Worm (Caenorhabditis elegans) whole organism, young adult: ENCODE results near the gene mrpl-41.
"Not testable (repeated sequence)": the region's sequence is repeated elsewhere in the genome, so short reads cannot be mapped to it uniquely, and the experiment has no call there.

Experiments used
- B0019.2 ChIP-seq: fragments of 200-800 bp; sonication (Bioruptor generic); conservative IDR thresholded peaks from 2 replicates; pipeline ENCODE4 v1.3.6; 2022; ENCODE audit warnings: missing genetic modification reagents, missing genetic modification characterization, missing compliant biosample characterization
- B0261.1 ChIP-seq: sonication (generic microtip); optimal IDR thresholded peaks from 2 replicates; lab custom pipeline; 2016; ENCODE audit warnings: mild to moderate bottlenecking, missing genetic modification characterization, moderate library complexity, missing compliant biosample characterization
- C06A6.2 ChIP-seq: fragments of 200-800 bp; sonication (Bioruptor generic); conservative IDR thresholded peaks from 2 replicates; pipeline ENCODE4 v1.3.6; 2022; ENCODE audit warnings: missing genetic modification characterization, missing compliant biosample characterization
- F10E7.11 ChIP-seq: sonication (generic microtip); optimal IDR thresholded peaks from 2 replicates; lab custom pipeline; 2017; ENCODE audit warnings: mild to moderate bottlenecking, missing genetic modification characterization, moderate library complexity, missing compliant biosample characterization
- F49E8.2 ChIP-seq: sonication (generic microtip); optimal IDR thresholded peaks from 3 replicates; lab custom pipeline; 2017; ENCODE audit warnings: missing genetic modification characterization, mild to moderate bottlenecking, missing compliant biosample characterization, antibody characterized with exemption, moderate library complexity; ENCODE audit not compliant: insufficient read depth
- F55B11.4 ChIP-seq: sonication (generic microtip); optimal IDR thresholded peaks from 2 replicates; lab custom pipeline; 2016; ENCODE audit warnings: missing compliant biosample characterization, missing genetic modification characterization, borderline replicate concordance; ENCODE audit not compliant: insufficient read depth
- T07F8.4 ChIP-seq: sonication (generic microtip); optimal IDR thresholded peaks from 2 replicates; lab custom pipeline; 2016; ENCODE audit warnings: mild to moderate bottlenecking, missing genetic modification characterization, moderate library complexity, missing compliant biosample characterization
- T26A5.8 ChIP-seq: sonication (generic microtip); optimal IDR thresholded peaks from 2 replicates; lab custom pipeline; 2016; ENCODE audit warnings: missing genetic modification characterization, missing compliant biosample characterization
- Y53F4B.3 ChIP-seq: fragments of 200-800 bp; sonication (Bioruptor generic); IDR thresholded peaks from 2 replicates; pipeline ENCODE4 v1.3.6; 2022; ENCODE audit warnings: missing genetic modification reagents, missing genetic modification characterization, missing compliant biosample characterization
- ZK185.1 ChIP-seq: sonication (generic microtip); optimal IDR thresholded peaks from 2 replicates; lab custom pipeline; 2016; ENCODE audit warnings: mild to moderate bottlenecking, missing genetic modification characterization, missing compliant biosample characterization; ENCODE audit not compliant: poor library complexity, severe bottlenecking
- aptf-2 ChIP-seq: fragments of 200-800 bp; sonication (Bioruptor generic); conservative IDR thresholded peaks from 2 replicates; pipeline ENCODE4 v1.3.6; 2022; ENCODE audit warnings: missing genetic modification reagents, missing genetic modification characterization, missing compliant biosample characterization
- attf-5 ChIP-seq: fragments of 200-800 bp; sonication (Bioruptor generic); optimal IDR thresholded peaks from 2 replicates; lab custom pipeline; 2018; ENCODE audit warnings: mild to moderate bottlenecking, missing genetic modification characterization, missing compliant biosample characterization
- attf-6 ChIP-seq: fragments of 200-800 bp; sonication (Bioruptor generic); IDR thresholded peaks from 2 replicates; pipeline ENCODE4 v1.3.6; 2022; ENCODE audit warnings: missing genetic modification reagents, missing genetic modification characterization, missing compliant biosample characterization
- ceh-58 ChIP-seq: fragments of 200-800 bp; sonication (Bioruptor generic); IDR thresholded peaks from 2 replicates; pipeline ENCODE4 v1.3.6; 2022; ENCODE audit warnings: missing genetic modification characterization, missing compliant biosample characterization
- die-1 ChIP-seq: sonication (generic microtip); optimal IDR thresholded peaks from 2 replicates; lab custom pipeline; 2016; ENCODE audit warnings: missing genotype, mild to moderate bottlenecking, missing genetic modification characterization, missing compliant biosample characterization
- efl-1 ChIP-seq: fragments of 150-350 bp; optimal IDR thresholded peaks from 2 replicates; lab custom pipeline; 2014; ENCODE audit warnings: missing biosample characterization, missing genetic modification reagents, missing genetic modification characterization
- egl-44 ChIP-seq: fragments of 200-800 bp; sonication (Bioruptor generic); IDR thresholded peaks from 2 replicates; pipeline ENCODE4 v1.3.6; 2022; ENCODE audit warnings: missing genetic modification reagents, missing genetic modification characterization, missing compliant biosample characterization
- egrh-3 ChIP-seq: fragments of 200-800 bp; sonication (Bioruptor generic); IDR thresholded peaks from 2 replicates; pipeline ENCODE4 v1.3.6; 2022; ENCODE audit warnings: missing genetic modification reagents, missing genetic modification characterization, missing compliant biosample characterization
- ets-4 ChIP-seq: fragments of 200-800 bp; sonication (Bioruptor generic); optimal IDR thresholded peaks from 2 replicates; lab custom pipeline; 2018; ENCODE audit warnings: mild to moderate bottlenecking, missing genetic modification characterization, missing compliant biosample characterization
- fkh-3 ChIP-seq: sonication (generic microtip); optimal IDR thresholded peaks from 2 replicates; lab custom pipeline; 2016; ENCODE audit warnings: mild to moderate bottlenecking, missing genetic modification characterization, missing compliant biosample characterization
- him-1 ChIP-seq: sonication (generic microtip); optimal IDR thresholded peaks from 2 replicates; lab custom pipeline; 2016; ENCODE audit warnings: missing genotype, missing genetic modification reagents, missing genetic modification characterization, missing compliant biosample characterization
- lin-35 ChIP-seq, 3 experiments: fragments of 150-350 bp in 2 of 3; sonication (generic microtip) in 1 of 3; optimal IDR thresholded peaks; 2 replicates each; lab custom pipeline; 2014 to 2018; ENCODE audit warnings: missing biosample characterization in 3 of 3, missing genetic modification characterization in 3 of 3, missing genetic modification reagents in 3 of 3
- mxl-1 ChIP-seq: sonication (generic microtip); optimal IDR thresholded peaks from 2 replicates; lab custom pipeline; 2016; ENCODE audit warnings: missing genetic modification characterization, missing compliant biosample characterization
- nhr-120 ChIP-seq: fragments of 200-800 bp; sonication (Bioruptor generic); IDR thresholded peaks from 2 replicates; pipeline ENCODE4 v1.3.6; 2022; ENCODE audit warnings: missing genetic modification characterization, missing compliant biosample characterization
- nhr-80 ChIP-seq: sonication (generic microtip); optimal IDR thresholded peaks from 2 replicates; lab custom pipeline; 2016; ENCODE audit warnings: missing genetic modification characterization, missing compliant biosample characterization
- pbrm-1 ChIP-seq: fragments of 200-800 bp; sonication (Bioruptor generic); IDR thresholded peaks from 2 replicates; pipeline ENCODE4 v1.3.6; 2022; ENCODE audit warnings: missing genetic modification reagents, missing genetic modification characterization, missing compliant biosample characterization
- repo-1 ChIP-seq: sonication (generic microtip); optimal IDR thresholded peaks from 2 replicates; lab custom pipeline; 2017; ENCODE audit warnings: mild to moderate bottlenecking, missing genetic modification characterization, missing compliant biosample characterization
- rpc-1 ChIP-seq, 2 experiments: fragments of 150-350 bp in 1 of 2; sonication (generic microtip) in 1 of 2; optimal IDR thresholded peaks; 2 replicates each; lab custom pipeline; 2014 to 2018; ENCODE audit warnings: missing biosample characterization in 1 of 2, missing genetic modification characterization in 1 of 2, missing genetic modification reagents in 1 of 2, missing genotype in 1 of 2
- sea-2 ChIP-seq: fragments of 200-800 bp; sonication (Bioruptor generic); IDR thresholded peaks from 2 replicates; pipeline ENCODE4 v1.3.6; 2022; ENCODE audit warnings: missing genetic modification characterization, missing compliant biosample characterization
- snpc-1.3 ChIP-seq: sonication (generic microtip); optimal IDR thresholded peaks from 2 replicates; lab custom pipeline; 2017; ENCODE audit warnings: missing genetic modification characterization, mild to moderate bottlenecking, missing compliant biosample characterization, antibody characterized with exemption, moderate library complexity, missing genotype, missing genetic modification reagents; ENCODE audit not compliant: insufficient read depth
- sptf-2 ChIP-seq: fragments of 200-800 bp; sonication (Bioruptor generic); optimal IDR thresholded peaks from 2 replicates; lab custom pipeline; 2018; ENCODE audit warnings: mild to moderate bottlenecking, missing genetic modification characterization, missing compliant biosample characterization
- tbx-9 ChIP-seq: sonication (generic microtip); optimal IDR thresholded peaks from 2 replicates; lab custom pipeline; 2016; ENCODE audit warnings: borderline replicate concordance, missing genetic modification characterization, inconsistent platforms, missing compliant biosample characterization
- ztf-18 ChIP-seq: sonication (generic microtip); optimal IDR thresholded peaks from 2 replicates; lab custom pipeline; 2016; ENCODE audit warnings: missing genotype, mild to moderate bottlenecking, missing genetic modification characterization, missing compliant biosample characterization
- ztf-25 ChIP-seq: fragments of 200-800 bp; sonication (Bioruptor generic); IDR thresholded peaks from 2 replicates; pipeline ENCODE4 v1.3.6; 2022; ENCODE audit warnings: missing genetic modification reagents, missing genetic modification characterization, missing compliant biosample characterization
- ztf-28 ChIP-seq: fragments of 200-800 bp; sonication (Bioruptor generic); IDR thresholded peaks from 2 replicates; pipeline ENCODE4 v1.3.6; 2022; ENCODE audit warnings: missing genetic modification reagents, missing genetic modification characterization, missing compliant biosample characterization
- ztf-3 ChIP-seq: fragments of 200-800 bp; sonication (Bioruptor generic); optimal IDR thresholded peaks from 2 replicates; lab custom pipeline; 2018; ENCODE audit warnings: mild to moderate bottlenecking, missing genetic modification characterization, missing compliant biosample characterization

Gene mrpl-41

ce11 chrII:305645-306044 lies 16.9 kb downstream of the mrpl-41 start, which contains the start of gene col-69:
TSS of gene col-69 (minus strand) at chrII:305745.
- TF ChIP-seq attf-5 (GFP tag; lab: Kevin White, UChicago) = no peak

ce11 chrII:307154-307553 lies 18.4 kb downstream of the mrpl-41 start, which contains the start of gene K01A2.4:
TSS of gene K01A2.4 (plus strand) at chrII:307454.
- TF ChIP-seq F10E7.11 (tag; lab: Kevin White, UChicago) (no peak), egl-44 (GFP tag; lab: Robert Waterston, UW) (no peak), Y53F4B.3 (no peak), efl-1 (GFP tag; lab: Kevin White, UChicago) (no peak), ZK185.1 (tag; lab: Kevin White, UChicago) (no peak), ztf-25 (GFP tag; lab: Robert Waterston, UW) (no peak), fkh-3 (tag; lab: Kevin White, UChicago) (no peak), ztf-3 (no peak), ets-4 (no peak), tbx-9 (tag; lab: Kevin White, UChicago) (no peak), him-1 (tag; lab: Kevin White, UChicago) (no peak), attf-6 (GFP tag; lab: Robert Waterston, UW) (no peak), B0019.2 (GFP tag; lab: Robert Waterston, UW) (no peak), ztf-28 (GFP tag; lab: Robert Waterston, UW) (no peak), ztf-18 (tag; lab: Kevin White, UChicago) (no peak), egrh-3 (GFP tag; lab: Robert Waterston, UW) (no peak), die-1 (tag; lab: Kevin White, UChicago) (no peak), T07F8.4 (tag; lab: Kevin White, UChicago) (no peak), F55B11.4 (tag; lab: Kevin White, UChicago) (no peak)
- TF ChIP-seq, all 124 proteins: peak for 0

- TF ChIP-seq sptf-2 (GFP tag; lab: Kevin White, UChicago); rpc-1 (optimal IDR thresholded peaks at IDR 0.05; lab: Kevin White, UChicago); rpc-1 (tag; optimal IDR thresholded peaks at IDR 0.05; lab: Kevin White, UChicago); sea-2: not testable (repeated sequence)
These were observed 23.4 kb downstream of the mrpl-41 start, which contains the start of gene mps-2 for ce11 chrII:312110-312509. TSS of gene mps-2 (minus strand) at chrII:312210.

ce11 chrII:313540-313939 lies 24.8 kb downstream of the mrpl-41 start:
- no peak for TF ChIP-seq ZK185.1 (tag; lab: Kevin White, UChicago)
- TF ChIP-seq repo-1 (tag; lab: Kevin White, UChicago) = no peak
- TF ChIP-seq snpc-1.3 (tag; lab: Kevin White, UChicago) = no peak
- no peak for TF ChIP-seq T26A5.8 (tag; lab: Kevin White, UChicago)
- TF ChIP-seq aptf-2 (GFP tag; lab: Robert Waterston, UW) = no peak
- TF ChIP-seq nhr-120 (GFP tag; lab: Robert Waterston, UW) = no peak
- TF ChIP-seq efl-1 (GFP tag; lab: Kevin White, UChicago) = no peak
- no peak for TF ChIP-seq F49E8.2 (tag; lab: Kevin White, UChicago)
- no peak for TF ChIP-seq lin-35 (GFP tag; optimal IDR thresholded peaks at IDR 0.05; lab: Kevin White, UChicago)
- TF ChIP-seq ztf-28 (GFP tag; lab: Robert Waterston, UW) = no peak
- no peak for TF ChIP-seq mxl-1 (tag; lab: Kevin White, UChicago)
- TF ChIP-seq ceh-58 (GFP tag; lab: Robert Waterston, UW) = no peak
- no peak for TF ChIP-seq egrh-3 (GFP tag; lab: Robert Waterston, UW)
- no peak for TF ChIP-seq C06A6.2 (GFP tag; lab: Robert Waterston, UW)
- TF ChIP-seq fkh-3 (tag; lab: Kevin White, UChicago) = no peak
- no peak for TF ChIP-seq B0261.1 (tag; lab: Kevin White, UChicago)
- TF ChIP-seq nhr-80 = no peak
- no peak for TF ChIP-seq pbrm-1 (GFP tag; lab: Robert Waterston, UW)
- no peak for TF ChIP-seq tbx-9 (tag; lab: Kevin White, UChicago)
